Worm (Caenorhabditis elegans): ENCODE results near the gene C35A5.5.

ce11 chrV:10474040-10474439, 31.6 kb upstream of the C35A5.5 start:
- no peak for TF ChIP-seq nhr-6 (tag; optimal IDR thresholded peaks at IDR 0.05)
- TF ChIP-seq mes-2 (tag; optimal IDR thresholded peaks at IDR 0.05; ENCODE audit: poor library complexity, severe bottlenecking): no peak
- no peak for TF ChIP-seq pha-4 (GFP tag; IDR thresholded peaks at IDR 0.05)
- peak; percentile 51 for TF ChIP-seq pha-4 (tag; optimal IDR thresholded peaks at IDR 0.05)
- no peak for TF ChIP-seq nhr-76 (tag; optimal IDR thresholded peaks at IDR 0.05)
- TF ChIP-seq nhr-77 (tag; optimal IDR thresholded peaks at IDR 0.05): no peak
- peak; percentile 25 for TF ChIP-seq ama-1 (optimal IDR thresholded peaks at IDR 0.05)
- no peak for TF ChIP-seq nhr-28 (tag; optimal IDR thresholded peaks at IDR 0.05)
- TF ChIP-seq R02D3.7 (tag; optimal IDR thresholded peaks at IDR 0.05): no peak
- no peak for TF ChIP-seq Y75B8A.6 (GFP tag; IDR thresholded peaks at IDR 0.05)
- no peak for TF ChIP-seq nhr-11 (tag; optimal IDR thresholded peaks at IDR 0.05)
- TF ChIP-seq zfp-3 (GFP tag; conservative IDR thresholded peaks at IDR 0.05): no peak
- TF ChIP-seq nhr-102 (tag; optimal IDR thresholded peaks at IDR 0.05): no peak
- no peak for TF ChIP-seq Y48G9A.11 (GFP tag; IDR thresholded peaks at IDR 0.05)

All from whole organism, L4 larva.